Fruit fly (Drosophila melanogaster) whole organism, wandering third instar larva: ENCODE results near the gene Hr4.
A peak's percentile ranks its signal among the peaks of the same experiment; 100 is the strongest.

Experiments
- Abd-B ChIP-seq: fragments of >200 bp; optimal IDR thresholded peaks from 2 replicates; lab custom pipeline; 2017; ENCODE audit warnings: missing biosample characterization, missing genetic modification characterization
- CG32264 ChIP-seq: fragments of 200-800 bp; sonication (Bioruptor generic); optimal IDR thresholded peaks from 2 replicates; lab custom pipeline; 2016; ENCODE audit warnings: missing biosample characterization, missing genetic modification characterization
- CG9705 ChIP-seq: fragments of 200-800 bp; sonication (Bioruptor generic); optimal IDR thresholded peaks from 2 replicates; lab custom pipeline; 2018; ENCODE audit warnings: missing biosample characterization, mild to moderate bottlenecking, missing genetic modification characterization
- CrebA ChIP-seq: fragments of 200-800 bp; sonication (Bioruptor generic); optimal IDR thresholded peaks from 2 replicates; lab custom pipeline; 2016; ENCODE audit warnings: missing biosample characterization, mild to moderate bottlenecking, missing genetic modification characterization, borderline replicate concordance
- Dfd ChIP-seq: fragments of >200 bp; optimal IDR thresholded peaks from 2 replicates; lab custom pipeline; 2017; ENCODE audit warnings: missing biosample characterization, missing genetic modification characterization
- Dif ChIP-seq: fragments of 200-275, 200-300 bp; sonication (Bioruptor generic); optimal IDR thresholded peaks from 2 replicates; lab custom pipeline; 2018; ENCODE audit warnings: missing biosample characterization, missing genetic modification characterization; ENCODE audit not compliant: partially characterized antibody
- GATAd ChIP-seq: sonication (Bioruptor generic); optimal IDR thresholded peaks from 2 replicates; lab custom pipeline; 2016; ENCODE audit warnings: missing biosample characterization, missing genetic modification characterization
- HLH106 ChIP-seq: fragments of 200-800 bp; optimal IDR thresholded peaks from 3 replicates; lab custom pipeline; 2019; ENCODE audit warnings: missing biosample characterization, mild to moderate bottlenecking, missing genetic modification characterization, moderate library complexity
- Hr78 ChIP-seq: fragments of >200 bp; optimal IDR thresholded peaks from 2 replicates; lab custom pipeline; 2017; ENCODE audit warnings: missing biosample characterization, missing genetic modification characterization
- Hr83 ChIP-seq: fragments of 200-300 bp; sonication (Bioruptor generic); optimal IDR thresholded peaks from 2 replicates; lab custom pipeline; 2016; ENCODE audit warnings: missing biosample characterization, mild to moderate bottlenecking, missing genetic modification characterization, moderate library complexity; ENCODE audit not compliant: poor library complexity, severe bottlenecking
- Jra ChIP-seq: sonication (Bioruptor generic); optimal IDR thresholded peaks from 2 replicates; lab custom pipeline; 2016; ENCODE audit warnings: missing biosample characterization, missing genetic modification characterization
- Mio ChIP-seq: sonication (Bioruptor generic); optimal IDR thresholded peaks from 2 replicates; lab custom pipeline; 2016; ENCODE audit warnings: missing biosample characterization, missing genetic modification characterization
- Myc ChIP-seq: fragments of >200 bp; optimal IDR thresholded peaks from 2 replicates; lab custom pipeline; 2017
- N ChIP-seq: fragments of >200 bp; optimal IDR thresholded peaks from 2 replicates; lab custom pipeline; 2018; ENCODE audit warnings: missing biosample characterization, missing external identifiers, missing genetic modification characterization
- OdsH ChIP-seq: fragments of 200-800 bp; sonication (Bioruptor generic); optimal IDR thresholded peaks from 2 replicates; lab custom pipeline; 2016; ENCODE audit warnings: missing biosample characterization, mild to moderate bottlenecking, missing genetic modification characterization
- Sp1 ChIP-seq: fragments of 200-800 bp; sonication (Bioruptor generic); optimal IDR thresholded peaks from 3 replicates; lab custom pipeline; 2019; ENCODE audit warnings: missing biosample characterization, mild to moderate bottlenecking, missing genetic modification characterization, moderate library complexity
- Vsx2 ChIP-seq: fragments of 200-300, 225-300 bp; sonication (Bioruptor generic); optimal IDR thresholded peaks from 2 replicates; lab custom pipeline; 2018; ENCODE audit warnings: missing biosample characterization, missing genetic modification characterization; ENCODE audit not compliant: partially characterized antibody
- br ChIP-seq: fragments of 200-800 bp; sonication (Bioruptor generic); optimal IDR thresholded peaks from 2 replicates; lab custom pipeline; 2016; ENCODE audit warnings: missing biosample characterization, missing genetic modification characterization
- dmrt93B ChIP-seq: fragments of 200-800 bp; sonication (Bioruptor generic); optimal IDR thresholded peaks from 2 replicates; lab custom pipeline; 2018; ENCODE audit warnings: missing biosample characterization, mild to moderate bottlenecking, missing genetic modification characterization
- ey ChIP-seq: fragments of 200-800 bp; sonication (Bioruptor generic); optimal IDR thresholded peaks from 2 replicates; lab custom pipeline; 2016; ENCODE audit warnings: missing biosample characterization, missing genetic modification characterization
- foxo ChIP-seq, 2 experiments: fragments of 200-800 bp; sonication (Bioruptor generic); optimal IDR thresholded peaks; 2 replicates in 1 of 2; 3 replicates in 1 of 2; lab custom pipeline; 2016 to 2017; ENCODE audit warnings: missing biosample characterization in 2 of 2, missing genetic modification characterization in 2 of 2
- fru ChIP-seq: fragments of 200-800 bp; sonication (Bioruptor generic); optimal IDR thresholded peaks from 3 replicates; lab custom pipeline; 2016; ENCODE audit warnings: missing biosample characterization, mild to moderate bottlenecking, missing genetic modification characterization
- h ChIP-seq: fragments of 200-800 bp; sonication (Bioruptor generic); optimal IDR thresholded peaks from 3 replicates; lab custom pipeline; 2016; ENCODE audit warnings: missing biosample characterization, mild to moderate bottlenecking, missing genetic modification characterization
- jim ChIP-seq: fragments of 175-275, 200-325 bp; sonication (Bioruptor generic); optimal IDR thresholded peaks from 2 replicates; lab custom pipeline; 2016; ENCODE audit warnings: missing biosample characterization, mild to moderate bottlenecking, missing genetic modification characterization
- lola ChIP-seq: fragments of >200 bp; optimal IDR thresholded peaks from 2 replicates; lab custom pipeline; 2017; ENCODE audit warnings: missing biosample characterization, missing genetic modification characterization
- pan ChIP-seq: fragments of >200 bp; optimal IDR thresholded peaks from 2 replicates; lab custom pipeline; 2017
- psq ChIP-seq: fragments of 200-800 bp; sonication (Bioruptor generic); optimal IDR thresholded peaks from 3 replicates; lab custom pipeline; 2017; ENCODE audit warnings: missing biosample characterization, mild to moderate bottlenecking, missing genetic modification characterization, moderate library complexity
- sv ChIP-seq: fragments of 200-800 bp; sonication (Bioruptor generic); optimal IDR thresholded peaks from 3 replicates; lab custom pipeline; 2016; ENCODE audit warnings: missing biosample characterization, missing genetic modification characterization
- usp ChIP-seq: fragments of >200 bp; optimal IDR thresholded peaks from 2 replicates; lab custom pipeline; 2017; ENCODE audit warnings: missing biosample characterization, missing genetic modification characterization

Hr4 gene

DNA sequence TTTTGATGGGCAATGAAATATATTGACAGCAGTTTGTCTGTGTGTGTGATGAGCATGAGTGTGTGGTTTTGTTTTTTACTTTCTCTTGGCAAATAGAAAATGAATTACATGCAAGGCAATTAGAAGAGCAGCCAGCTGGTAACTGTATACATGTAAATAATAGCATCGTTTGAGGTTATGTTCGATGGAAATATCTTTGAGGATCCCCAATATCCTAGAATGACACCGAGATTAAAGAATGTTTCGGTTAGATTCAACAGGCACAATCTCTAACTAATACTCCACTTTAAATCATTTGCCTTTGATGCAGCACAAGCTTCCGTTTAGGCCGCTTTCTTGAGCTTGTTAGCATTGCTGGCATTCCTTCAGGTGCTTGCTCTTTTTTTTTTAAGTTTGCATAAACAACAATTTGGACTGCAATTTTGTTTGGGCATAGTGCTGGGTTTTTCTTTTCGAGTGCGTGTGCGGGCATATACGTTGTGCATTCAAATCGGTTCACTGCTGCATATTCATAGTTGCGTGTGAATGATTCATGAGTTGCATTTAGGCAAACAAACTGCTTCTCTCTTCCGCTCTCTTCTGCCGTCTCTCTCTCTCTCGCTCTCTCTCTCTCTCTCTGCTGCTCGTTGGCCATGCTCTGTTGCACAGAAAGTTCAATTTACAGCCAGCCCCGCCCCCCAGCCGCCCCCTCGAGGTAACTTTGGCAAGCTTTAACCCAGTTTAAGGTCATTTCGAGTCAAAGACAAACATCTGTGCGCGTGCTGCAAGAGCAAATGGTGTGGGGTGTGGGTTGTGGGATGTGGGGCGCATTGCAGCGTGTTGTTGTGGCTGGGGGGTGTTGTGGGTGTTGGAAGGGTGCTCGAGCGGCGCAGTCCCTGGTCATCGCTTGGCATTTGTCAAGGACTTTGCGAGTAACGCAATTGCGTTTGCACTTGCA, 22.9 kb downstream of the Hr4 start:
- no peak for TF ChIP-seq CG9705
- no peak for TF ChIP-seq usp (GFP tag; lab: Kevin White, UChicago)
- TF ChIP-seq Dfd (GFP tag; lab: Kevin White, UChicago), result peak; percentile 60
- TF ChIP-seq, all 38 proteins: peak for 1

DNA sequence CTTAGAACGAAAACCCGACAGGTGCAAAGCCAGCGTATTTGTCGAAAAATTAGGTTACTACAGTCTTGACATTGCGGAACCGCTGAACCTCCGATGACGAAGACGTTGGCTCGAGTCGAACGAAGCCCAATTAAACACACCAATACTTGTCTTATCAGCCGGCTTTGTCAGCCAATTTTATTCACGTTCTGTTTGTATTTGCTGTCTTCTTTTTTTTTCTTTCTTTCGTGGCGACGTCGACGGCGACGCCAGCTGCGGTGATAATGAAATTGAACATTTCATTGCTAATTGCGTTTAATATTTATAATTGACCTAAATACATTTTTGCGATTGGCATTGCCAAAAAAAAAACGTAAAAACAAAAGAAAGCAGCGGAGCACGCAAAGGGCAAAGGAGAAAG, 23.8 kb downstream of the Hr4 start:
- TF ChIP-seq Sp1, result no peak
- TF ChIP-seq dmrt93B (GFP tag; lab: Kevin White, UChicago), result no peak
- TF ChIP-seq Dfd (GFP tag; lab: Kevin White, UChicago), result no peak
- no peak for TF ChIP-seq Jra (GFP tag; lab: Kevin White, UChicago)
- TF ChIP-seq Dif (GFP tag; lab: Kevin White, UChicago), result no peak
- no peak for TF ChIP-seq fru (GFP tag; lab: Kevin White, UChicago)
- TF ChIP-seq Hr83, result no peak
- TF ChIP-seq CrebA (GFP tag; lab: Kevin White, UChicago), result no peak
- no peak for TF ChIP-seq CG9705
- no peak for TF ChIP-seq h (GFP tag; lab: Kevin White, UChicago)
- TF ChIP-seq N (GFP tag; lab: Kevin White, UChicago), result no peak
- TF ChIP-seq HLH106, result no peak
- no peak for TF ChIP-seq GATAd (GFP tag; lab: Kevin White, UChicago)
- TF ChIP-seq psq (GFP tag; lab: Kevin White, UChicago), result no peak

DNA sequence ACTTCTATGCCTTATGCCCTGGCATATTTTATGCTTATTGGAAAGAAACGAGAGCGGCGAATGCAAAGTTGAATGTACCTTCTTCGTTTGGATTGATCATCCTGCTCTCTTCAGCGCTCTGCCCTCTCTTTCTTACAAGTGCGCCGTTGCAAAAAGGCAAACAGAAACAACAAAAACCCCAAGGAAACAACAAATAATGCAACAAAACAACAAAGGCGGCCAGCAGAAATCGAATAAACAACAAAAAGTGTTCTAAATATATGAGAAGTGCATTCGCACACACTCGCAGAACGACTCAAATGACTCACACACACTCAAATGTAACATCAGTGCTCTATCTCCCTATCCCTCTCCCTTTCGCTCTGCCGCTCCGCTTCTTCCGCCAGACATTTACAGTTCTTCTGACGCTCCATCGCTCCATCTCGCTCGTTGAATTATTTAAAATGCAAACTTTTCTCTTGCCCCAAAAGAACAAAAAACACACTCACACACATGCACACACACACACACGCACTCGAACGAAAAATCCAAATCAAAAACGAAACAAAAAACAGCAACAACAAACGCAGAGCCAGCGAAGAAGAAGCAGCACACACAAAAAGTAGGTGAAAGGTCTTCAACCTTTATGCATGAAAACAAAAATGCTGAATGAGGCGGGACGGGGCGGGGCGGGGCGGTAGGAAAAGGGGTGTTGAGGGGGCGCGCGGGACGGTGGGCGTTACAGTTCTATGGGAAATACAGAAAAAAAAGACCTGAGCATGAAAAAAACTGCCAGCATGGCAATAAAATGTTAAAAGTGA, 24.4 kb downstream of the Hr4 start:
- TF ChIP-seq usp (GFP tag; lab: Kevin White, UChicago) (no peak), CG9705 (no peak), Dfd (GFP tag; lab: Kevin White, UChicago) (peak; percentile 83), Myc (lab: Kevin White, UChicago) (no peak), jim (no peak), br (GFP tag; lab: Kevin White, UChicago) (no peak)
- TF ChIP-seq, all 38 proteins: peak for 1

DNA sequence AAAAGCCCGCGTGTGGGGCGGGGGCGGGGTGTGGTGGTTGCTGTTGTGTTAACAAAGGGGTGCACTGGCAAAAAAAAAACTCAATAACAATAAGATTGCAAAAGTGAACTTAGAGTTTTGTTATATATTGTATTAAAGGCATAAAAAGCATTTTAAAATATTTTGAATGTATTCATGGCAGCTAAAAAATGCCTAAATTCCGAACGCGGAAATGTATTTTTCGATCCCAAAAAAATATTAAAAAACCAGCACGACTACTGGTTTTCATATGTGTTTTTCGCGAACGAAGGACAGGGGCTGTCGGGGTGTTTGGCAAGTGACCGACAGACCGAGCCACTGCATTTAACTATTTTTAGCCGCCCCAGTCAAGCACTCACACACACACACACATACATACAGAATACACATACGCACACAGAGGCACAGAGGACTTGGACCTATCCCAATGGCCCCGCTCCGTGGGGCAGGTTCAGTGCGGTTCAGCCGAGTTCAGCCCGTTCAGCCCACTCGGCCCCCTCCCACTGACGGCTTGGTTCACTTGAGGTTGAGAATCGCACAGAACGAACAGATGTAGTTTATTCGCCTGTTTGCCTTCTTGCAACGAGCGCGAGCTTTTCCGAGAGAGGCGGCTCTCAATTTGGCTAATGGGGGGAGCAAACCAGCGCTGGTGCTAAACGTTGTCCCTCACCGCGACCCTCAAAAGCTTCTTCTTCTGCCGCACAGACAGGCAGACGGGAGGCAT, 25.2 kb downstream of the Hr4 start:
- TF ChIP-seq CG32264, result no peak
- no peak for TF ChIP-seq Mio
- TF ChIP-seq OdsH (GFP tag; lab: Kevin White, UChicago), result no peak
- TF ChIP-seq h (GFP tag; lab: Kevin White, UChicago), result no peak
- TF ChIP-seq dmrt93B (GFP tag; lab: Kevin White, UChicago), result no peak
- TF ChIP-seq Myc (lab: Kevin White, UChicago), result no peak
- no peak for TF ChIP-seq pan (lab: Kevin White, UChicago)
- TF ChIP-seq Vsx2 (GFP tag; lab: Kevin White, UChicago), result no peak
- TF ChIP-seq CG9705, result no peak
- no peak for TF ChIP-seq N (GFP tag; lab: Kevin White, UChicago)
- no peak for TF ChIP-seq br (GFP tag; lab: Kevin White, UChicago)
- TF ChIP-seq Dif (GFP tag; lab: Kevin White, UChicago), result no peak
- TF ChIP-seq lola, result no peak
- TF ChIP-seq Hr78 (GFP tag; lab: Kevin White, UChicago), result no peak
- no peak for TF ChIP-seq fru (GFP tag; lab: Kevin White, UChicago)
- TF ChIP-seq psq (GFP tag; lab: Kevin White, UChicago), result no peak
- no peak for TF ChIP-seq ey (GFP tag; lab: Kevin White, UChicago)
- TF ChIP-seq Abd-B (GFP tag; lab: Kevin White, UChicago), result no peak
- no peak for TF ChIP-seq foxo (GFP tag; optimal IDR thresholded peaks at IDR 0.05; lab: Kevin White, UChicago)
- no peak for TF ChIP-seq sv
